Worm (Caenorhabditis elegans): ENCODE data around the gene emc-5.

DNA sequence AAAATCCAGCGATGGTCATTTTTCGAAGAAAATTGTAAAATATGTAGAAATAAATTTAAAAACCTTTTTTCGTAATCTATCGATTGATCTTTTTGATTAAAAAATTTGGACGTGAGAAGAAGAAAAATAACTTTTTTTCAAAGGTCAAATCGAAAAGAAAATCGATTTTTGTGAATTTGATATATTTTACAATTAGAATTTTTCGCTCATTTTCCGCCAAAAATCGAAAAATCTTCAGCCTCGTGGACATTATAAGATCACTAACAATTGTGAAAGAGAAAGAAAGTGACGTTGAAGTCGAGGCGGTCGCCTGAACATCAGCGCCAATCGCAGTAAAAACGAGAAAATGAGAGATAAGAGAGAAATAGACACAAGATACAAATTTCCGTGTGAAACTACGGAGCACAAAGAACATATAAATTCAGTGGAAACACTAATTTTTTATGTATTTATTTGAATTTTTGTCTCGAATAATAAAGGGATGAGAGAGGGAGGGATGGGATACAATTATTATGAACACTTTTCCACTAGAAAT is 26.9 kb upstream of the emc-5 start, which contains the start of gene cisd-1:
- no peak for TF ChIP-seq aly-2 (tag; optimal IDR thresholded peaks at IDR 0.05)
- TF ChIP-seq zip-2 (tag; optimal IDR thresholded peaks at IDR 0.05): no peak
- no peak for TF ChIP-seq egl-27 (tag; optimal IDR thresholded peaks at IDR 0.05)
- TF ChIP-seq lsy-2 (tag; optimal IDR thresholded peaks at IDR 0.05): no peak
- TF ChIP-seq spr-3 (GFP tag; optimal IDR thresholded peaks at IDR 0.05): no peak
- TF ChIP-seq skn-1 (tag; optimal IDR thresholded peaks at IDR 0.05): no peak
- no peak for TF ChIP-seq unc-62 (GFP tag; optimal IDR thresholded peaks at IDR 0.05 in 1 of 2)
- TF ChIP-seq unc-62 (tag; optimal IDR thresholded peaks at IDR 0.05): no peak
